Fruit fly (Drosophila melanogaster) Kc167 (cell line): Measurements from ENCODE around the gene Smyd3.

Source experiments
- Sin3A ChIP-seq: fragments of >200 bp; optimal IDR thresholded peaks from 2 replicates; lab custom pipeline; 2018; ENCODE audit warnings: missing external identifiers
- h ChIP-seq: fragments of >200 bp; optimal IDR thresholded peaks from 3 replicates; lab custom pipeline; 2018; ENCODE audit warnings: missing external identifiers
- insv ChIP-seq: fragments of >200 bp; optimal IDR thresholded peaks from 3 replicates; lab custom pipeline; 2018; ENCODE audit warnings: missing external identifiers
- psq ChIP-seq: fragments of >200 bp; optimal IDR thresholded peaks from 2 replicates; lab custom pipeline; 2017; ENCODE audit warnings: missing external identifiers
- ttk ChIP-seq: sonication (Bioruptor generic); optimal IDR thresholded peaks from 2 replicates; lab custom pipeline; 2017; ENCODE audit warnings: missing external identifiers

dm6 chrX:2585055-2585715 lies 23.5 kb downstream of the Smyd3 start, which contains the start of gene CG13760:
- TF ChIP-seq Sin3A (lab: Kevin White, UChicago) (no peak), psq (lab: Kevin White, UChicago) (no peak), insv (lab: Kevin White, UChicago) (no peak), ttk (lab: Kevin White, UChicago) (no peak), h (no peak)
